Worm (Caenorhabditis elegans) whole organism, young adult: Measurements from ENCODE around the gene srd-27.
"Not testable (repeated sequence)": the region's sequence is repeated elsewhere in the genome, so short reads cannot be mapped to it uniquely, and the experiment has no call there.

Experiments used
- B0019.2 ChIP-seq: fragments of 200-800 bp; sonication (Bioruptor generic); conservative IDR thresholded peaks from 2 replicates; pipeline ENCODE4 v1.3.6; 2022; ENCODE audit warnings: missing genetic modification reagents, missing genetic modification characterization, missing compliant biosample characterization
- B0035.1 ChIP-seq: sonication (generic microtip); optimal IDR thresholded peaks from 2 replicates; lab custom pipeline; 2016; ENCODE audit warnings: missing genetic modification characterization, mild to moderate bottlenecking, missing compliant biosample characterization, missing genotype, missing genetic modification reagents
- F57A8.1 ChIP-seq: fragments of 200-800 bp; sonication (Bioruptor generic); optimal IDR thresholded peaks from 2 replicates; lab custom pipeline; 2018; ENCODE audit warnings: mild to moderate bottlenecking, missing genetic modification characterization, moderate library complexity, missing compliant biosample characterization
- K11D2.4 ChIP-seq: fragments of 200-800 bp; sonication (Bioruptor generic); IDR thresholded peaks from 2 replicates; pipeline ENCODE4 v1.3.6; 2022; ENCODE audit warnings: missing genetic modification reagents, missing genetic modification characterization, missing compliant biosample characterization
- T26A5.8 ChIP-seq: sonication (generic microtip); optimal IDR thresholded peaks from 2 replicates; lab custom pipeline; 2016; ENCODE audit warnings: missing genetic modification characterization, missing compliant biosample characterization
- Y56A3A.18 ChIP-seq: fragments of 200-800 bp; sonication (Bioruptor generic); IDR thresholded peaks from 2 replicates; pipeline ENCODE4 v1.3.6; 2022; ENCODE audit warnings: missing genetic modification reagents, missing genetic modification characterization, missing compliant biosample characterization
- ama-1 ChIP-seq, 3 experiments: fragments of 150-350 bp in 1 of 3; sonication (generic microtip) in 2 of 3; optimal IDR thresholded peaks; 2 replicates each; lab custom pipeline; 2014 to 2018; ENCODE audit warnings: missing biosample characterization in 2 of 3, missing genetic modification characterization in 2 of 3, missing genetic modification reagents in 2 of 3
- ceh-100 ChIP-seq: fragments of 200-800 bp; sonication (Bioruptor generic); IDR thresholded peaks from 2 replicates; pipeline ENCODE4 v1.3.6; 2022; ENCODE audit warnings: missing genetic modification reagents, missing genetic modification characterization, missing compliant biosample characterization
- ceh-79 ChIP-seq: sonication (generic microtip); optimal IDR thresholded peaks from 2 replicates; lab custom pipeline; 2017; ENCODE audit warnings: mild to moderate bottlenecking, missing genetic modification characterization, missing compliant biosample characterization
- dox-1 ChIP-seq: fragments of 200-800 bp; sonication (Bioruptor generic); IDR thresholded peaks from 2 replicates; pipeline ENCODE4 v1.3.6; 2022; ENCODE audit warnings: missing genetic modification reagents, missing genetic modification characterization, missing compliant biosample characterization
- egl-18 ChIP-seq: fragments of 200-800 bp; sonication (Bioruptor generic); IDR thresholded peaks from 2 replicates; pipeline ENCODE4 v1.3.6; 2022; ENCODE audit warnings: missing genetic modification reagents, missing genetic modification characterization, missing compliant biosample characterization
- ekl-4 ChIP-seq: fragments of 200-800 bp; sonication (Bioruptor generic); IDR thresholded peaks from 2 replicates; pipeline ENCODE4 v1.3.6; 2022; ENCODE audit warnings: missing genetic modification reagents, missing genetic modification characterization, missing compliant biosample characterization
- hlh-12 ChIP-seq: sonication (generic microtip); optimal IDR thresholded peaks from 2 replicates; lab custom pipeline; 2016; ENCODE audit warnings: missing genetic modification characterization, missing compliant biosample characterization
- hmg-1.2 ChIP-seq: fragments of 200-800 bp; sonication (Bioruptor generic); IDR thresholded peaks from 2 replicates; pipeline ENCODE4 v1.3.6; 2022; ENCODE audit warnings: missing genetic modification reagents, missing genetic modification characterization, missing compliant biosample characterization
- hsf-1 ChIP-seq: fragments of 200-800 bp; sonication (Bioruptor generic); IDR thresholded peaks from 2 replicates; pipeline ENCODE4 v1.3.6; 2022; ENCODE audit warnings: missing genetic modification reagents, missing genetic modification characterization, missing compliant biosample characterization
- lag-1 ChIP-seq: fragments of 200-800 bp; sonication (Bioruptor generic); IDR thresholded peaks from 2 replicates; pipeline ENCODE4 v1.3.6; 2022; ENCODE audit warnings: missing genetic modification reagents, missing genetic modification characterization, missing compliant biosample characterization
- let-526 ChIP-seq: fragments of 200-800 bp; sonication (Bioruptor generic); IDR thresholded peaks from 2 replicates; pipeline ENCODE4 v1.3.6; 2022; ENCODE audit warnings: missing genetic modification reagents, missing genetic modification characterization, missing compliant biosample characterization
- lin-35 ChIP-seq, 3 experiments: fragments of 150-350 bp in 2 of 3; sonication (generic microtip) in 1 of 3; optimal IDR thresholded peaks; 2 replicates each; lab custom pipeline; 2014 to 2018; ENCODE audit warnings: missing biosample characterization in 3 of 3, missing genetic modification characterization in 3 of 3, missing genetic modification reagents in 3 of 3
- lsl-1 ChIP-seq: fragments of 200-800 bp; sonication (Bioruptor generic); optimal IDR thresholded peaks from 2 replicates; lab custom pipeline; 2018; ENCODE audit warnings: mild to moderate bottlenecking, missing genetic modification characterization, moderate library complexity, missing compliant biosample characterization
- mcd-1 ChIP-seq: fragments of 200-800 bp; sonication (Bioruptor generic); IDR thresholded peaks from 2 replicates; pipeline ENCODE4 v1.3.6; 2022; ENCODE audit warnings: missing genetic modification reagents, missing genetic modification characterization, missing compliant biosample characterization
- mel-28 ChIP-seq: sonication (generic microtip); optimal IDR thresholded peaks from 2 replicates; lab custom pipeline; 2016; ENCODE audit warnings: borderline replicate concordance, mild to moderate bottlenecking, missing genetic modification characterization, missing compliant biosample characterization
- mxl-1 ChIP-seq: sonication (generic microtip); optimal IDR thresholded peaks from 2 replicates; lab custom pipeline; 2016; ENCODE audit warnings: missing genetic modification characterization, missing compliant biosample characterization
- nfya-1 ChIP-seq: sonication (generic microtip); optimal IDR thresholded peaks from 2 replicates; lab custom pipeline; 2017; ENCODE audit warnings: antibody characterized with exemption, missing compliant biosample characterization, missing genetic modification characterization, borderline replicate concordance; ENCODE audit not compliant: insufficient read depth
- nhr-120 ChIP-seq: fragments of 200-800 bp; sonication (Bioruptor generic); IDR thresholded peaks from 2 replicates; pipeline ENCODE4 v1.3.6; 2022; ENCODE audit warnings: missing genetic modification characterization, missing compliant biosample characterization
- nhr-27 ChIP-seq: fragments of 200-800 bp; sonication (Bioruptor generic); optimal IDR thresholded peaks from 2 replicates; lab custom pipeline; 2018; ENCODE audit warnings: mild to moderate bottlenecking, missing genetic modification characterization, moderate library complexity, missing compliant biosample characterization
- nhr-90 ChIP-seq: sonication (generic microtip); optimal IDR thresholded peaks from 2 replicates; lab custom pipeline; 2016; ENCODE audit warnings: missing genotype, mild to moderate bottlenecking, missing genetic modification characterization, missing compliant biosample characterization
- rec-8 ChIP-seq, 2 experiments: sonication (generic microtip); optimal IDR thresholded peaks; 2 replicates each; lab custom pipeline; 2016; ENCODE audit warnings: mild to moderate bottlenecking in 2 of 2, missing genetic modification characterization in 2 of 2, missing genetic modification reagents in 2 of 2, missing genotype in 2 of 2, missing biosample characterization in 1 of 2, missing compliant biosample characterization in 1 of 2, moderate library complexity in 1 of 2
- repo-1 ChIP-seq: sonication (generic microtip); optimal IDR thresholded peaks from 2 replicates; lab custom pipeline; 2017; ENCODE audit warnings: mild to moderate bottlenecking, missing genetic modification characterization, missing compliant biosample characterization
- sdz-38 ChIP-seq: sonication (generic microtip); optimal IDR thresholded peaks from 2 replicates; lab custom pipeline; 2016; ENCODE audit warnings: missing genotype, missing genetic modification characterization, missing compliant biosample characterization
- snpc-1.1 ChIP-seq: sonication (generic microtip); optimal IDR thresholded peaks from 2 replicates; lab custom pipeline; 2017; ENCODE audit warnings: missing genetic modification characterization, mild to moderate bottlenecking, missing compliant biosample characterization, antibody characterized with exemption, moderate library complexity, missing genotype, missing genetic modification reagents; ENCODE audit not compliant: insufficient read depth
- somi-1 ChIP-seq: fragments of 200-800 bp; sonication (Bioruptor generic); optimal IDR thresholded peaks from 2 replicates; lab custom pipeline; 2018; ENCODE audit warnings: mild to moderate bottlenecking, missing genetic modification characterization, missing compliant biosample characterization
- sptf-2 ChIP-seq: fragments of 200-800 bp; sonication (Bioruptor generic); optimal IDR thresholded peaks from 2 replicates; lab custom pipeline; 2018; ENCODE audit warnings: mild to moderate bottlenecking, missing genetic modification characterization, missing compliant biosample characterization
- tbx-9 ChIP-seq: sonication (generic microtip); optimal IDR thresholded peaks from 2 replicates; lab custom pipeline; 2016; ENCODE audit warnings: borderline replicate concordance, missing genetic modification characterization, inconsistent platforms, missing compliant biosample characterization
- xnd-1 ChIP-seq: sonication (generic microtip); optimal IDR thresholded peaks from 2 replicates; lab custom pipeline; 2016; ENCODE audit warnings: missing genotype, missing genetic modification reagents, missing genetic modification characterization, missing compliant biosample characterization
- ztf-22 ChIP-seq: fragments of 200-800 bp; sonication (Bioruptor generic); optimal IDR thresholded peaks from 2 replicates; lab custom pipeline; 2018; ENCODE audit warnings: mild to moderate bottlenecking, missing genetic modification characterization, moderate library complexity, missing compliant biosample characterization
- ztf-28 ChIP-seq: fragments of 200-800 bp; sonication (Bioruptor generic); IDR thresholded peaks from 2 replicates; pipeline ENCODE4 v1.3.6; 2022; ENCODE audit warnings: missing genetic modification reagents, missing genetic modification characterization, missing compliant biosample characterization

The srd-27 gene

ce11 chrV:15798108-15798507 is 5.1 kb upstream of the srd-27 start, which contains the start of gene T26E4.10:
Gene T26E4.10 (minus strand): TSS chrV:15798208.
- TF ChIP-seq somi-1 (no peak), nhr-27 (tag; lab: Kevin White, UChicago) (no peak), ceh-79 (tag; lab: Kevin White, UChicago) (no peak), ceh-100 (GFP tag; lab: Robert Waterston, UW) (no peak), nhr-90 (tag; lab: Kevin White, UChicago) (no peak), ztf-22 (GFP tag; lab: Kevin White, UChicago) (no peak), xnd-1 (tag; lab: Kevin White, UChicago) (no peak), T26A5.8 (no peak), ama-1 (optimal IDR thresholded peaks at IDR 0.05; lab: Kevin White, UChicago) (no peak), ama-1 (GFP tag; optimal IDR thresholded peaks at IDR 0.05; lab: Kevin White, UChicago) (no peak), hsf-1 (no peak), dox-1 (GFP tag; lab: Robert Waterston, UW) (no peak), mcd-1 (no peak), rec-8 (tag; optimal IDR thresholded peaks at IDR 0.05; lab: Kevin White, UChicago) (no peak), hmg-1.2 (no peak), repo-1 (no peak)

DNA sequence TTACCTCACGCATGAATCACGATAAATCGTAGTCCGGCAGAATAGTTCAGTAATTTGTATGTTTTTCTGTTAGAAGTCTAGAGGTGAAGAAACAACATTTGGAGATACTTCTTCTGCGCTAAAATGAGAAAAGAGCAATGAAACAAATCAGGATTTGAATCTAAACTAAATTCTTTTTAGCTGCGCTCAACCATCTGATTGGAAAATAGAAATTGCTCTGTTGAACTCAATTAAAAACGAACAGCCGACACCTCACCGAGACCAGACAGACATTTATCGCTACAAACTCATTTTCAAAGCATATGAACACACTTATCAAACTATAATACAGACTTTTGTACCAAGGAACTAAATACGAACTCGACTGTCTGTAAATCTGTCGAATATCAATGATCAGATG is 556 bp upstream of the srd-27 start, which contains the start of gene T26E4.9:
T26E4.9 (minus strand) TSS at position 101 of the 400 bp plus-strand sequence.
- not testable (repeated sequence) for TF ChIP-seq lag-1, ztf-28, nhr-120 (GFP tag; lab: Robert Waterston, UW)
- TF ChIP-seq, all 124 proteins: peak for 0; not testable (repeated sequence) for 124

ce11 chrV:15803748-15804147 is 569 bp downstream of the srd-27 start, which contains the start of gene T26E4.18:
Gene T26E4.18 (minus strand): TSS chrV:15803848.
- TF ChIP-seq B0019.2 (GFP tag; lab: Robert Waterston, UW); mel-28 (tag; lab: Kevin White, UChicago); ceh-79 (tag; lab: Kevin White, UChicago): not testable (repeated sequence)

- not testable (repeated sequence) for TF ChIP-seq egl-18 (GFP tag; lab: Robert Waterston, UW); ekl-4 (GFP tag; lab: Robert Waterston, UW); mxl-1 (tag; lab: Kevin White, UChicago)
Observed at ce11 chrV:15807420-15807819, 4.2 kb downstream of the srd-27 start, which contains the start of gene srsx-38. Gene srsx-38 (minus strand): TSS chrV:15807520.

DNA sequence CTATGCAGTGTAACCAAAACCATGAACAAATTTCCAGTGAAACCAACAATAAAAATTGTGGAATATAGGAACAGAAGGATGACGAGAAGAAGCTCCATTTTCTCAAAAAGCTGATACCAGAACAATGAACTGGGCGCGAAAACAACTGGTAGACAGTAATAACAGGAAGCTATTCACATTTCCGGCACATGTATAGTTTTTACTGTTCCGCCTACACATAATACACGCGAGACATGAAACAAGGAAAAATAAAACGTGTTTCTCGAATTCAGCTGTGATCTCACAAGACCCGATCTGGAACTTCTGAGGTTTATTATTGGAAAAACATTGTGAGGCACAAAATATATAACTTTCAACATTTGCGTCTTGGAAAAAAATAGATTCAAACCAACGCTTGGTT is 6.4 kb downstream of the srd-27 start, which contains the start of gene srsx-36:
srsx-36 (minus strand) TSS at position 101 of the 400 bp plus-strand sequence.
- TF ChIP-seq snpc-1.1 (tag; lab: Kevin White, UChicago) (no peak), let-526 (GFP tag; lab: Robert Waterston, UW) (no peak), hlh-12 (tag; lab: Kevin White, UChicago) (no peak), sdz-38 (tag; lab: Kevin White, UChicago) (no peak), sptf-2 (GFP tag; lab: Kevin White, UChicago) (no peak), Y56A3A.18 (GFP tag; lab: Robert Waterston, UW) (no peak), B0035.1 (tag; lab: Kevin White, UChicago) (no peak), lin-35 (GFP tag; optimal IDR thresholded peaks at IDR 0.05; lab: Kevin White, UChicago) (no peak), lsl-1 (GFP tag; lab: Kevin White, UChicago) (no peak), nfya-1 (tag; lab: Kevin White, UChicago) (no peak), tbx-9 (tag; lab: Kevin White, UChicago) (no peak), K11D2.4 (no peak), F57A8.1 (GFP tag; lab: Kevin White, UChicago) (no peak), hsf-1 (no peak)
